Worm (Caenorhabditis elegans): Measurements from ENCODE around the gene F21D5.6.
"Not testable (repeated sequence)": the region's sequence is repeated elsewhere in the genome, so short reads cannot be mapped to it uniquely, and the experiment has no call there.

ce11 chrIV:8788048-8788447, 46.9 kb upstream of the F21D5.6 start, which contains the start of gene C33D9.10:
- TF ChIP-seq unc-3 (GFP tag; conservative IDR thresholded peaks at IDR 0.05); unc-3 (tag; optimal IDR thresholded peaks at IDR 0.05); ceh-31 (tag; optimal IDR thresholded peaks at IDR 0.05); pax-1 (tag; optimal IDR thresholded peaks at IDR 0.05); sdc-2 (tag; optimal IDR thresholded peaks at IDR 0.05); sox-4 (tag; optimal IDR thresholded peaks at IDR 0.05); dmd-4 (tag; optimal IDR thresholded peaks at IDR 0.05; ENCODE audit: borderline replicate concordance); odd-2 (tag; optimal IDR thresholded peaks at IDR 0.05); hlh-15 (tag; optimal IDR thresholded peaks at IDR 0.05): not testable (repeated sequence)
